Worm (Caenorhabditis elegans): ENCODE data around the gene F31F4.1.

The F31F4.1 gene

ce11 chrV:723895-724352, 40.1 kb downstream of the F31F4.1 start, which contains the start of gene fbxb-72 (continued):
- TF ChIP-seq ceh-82 (tag; optimal IDR thresholded peaks at IDR 0.05) (no peak), zag-1 (tag; optimal IDR thresholded peaks at IDR 0.05) (no peak)

- TF ChIP-seq ama-1 (optimal IDR thresholded peaks at IDR 0.05), result peak; percentile 97
- no peak for TF ChIP-seq ceh-82 (tag; optimal IDR thresholded peaks at IDR 0.05)
- no peak for TF ChIP-seq hmg-11 (tag; optimal IDR thresholded peaks at IDR 0.05)
- no peak for TF ChIP-seq pha-4 (tag; optimal IDR thresholded peaks at IDR 0.05)
- no peak for TF ChIP-seq sea-2 (GFP tag; optimal IDR thresholded peaks at IDR 0.05)
- no peak for TF ChIP-seq egl-27 (tag; optimal IDR thresholded peaks at IDR 0.05)
- TF ChIP-seq unc-39 (tag; optimal IDR thresholded peaks at IDR 0.05), result no peak
- TF ChIP-seq skn-1 (tag; optimal IDR thresholded peaks at IDR 0.05), result peak; percentile 8
- no peak for TF ChIP-seq ztf-11 (tag; optimal IDR thresholded peaks at IDR 0.05)
- no peak for TF ChIP-seq pqm-1 (tag; optimal IDR thresholded peaks at IDR 0.05)
Observed at ce11 chrV:724470-724890, 40.6 kb downstream of the F31F4.1 start.

- TF ChIP-seq ceh-16 (tag; optimal IDR thresholded peaks at IDR 0.05) (no peak), pha-4 (tag; optimal IDR thresholded peaks at IDR 0.05) (peak; percentile 27), lin-39 (tag; optimal IDR thresholded peaks at IDR 0.05) (peak; percentile 39), nhr-25 (tag; optimal IDR thresholded peaks at IDR 0.05) (peak; percentile 12), nhr-43 (tag; optimal IDR thresholded peaks at IDR 0.05; ENCODE audit: poor library complexity, severe bottlenecking) (peak; percentile 58), ama-1 (optimal IDR thresholded peaks at IDR 0.05) (peak; percentile 92), ztf-11 (tag; optimal IDR thresholded peaks at IDR 0.05) (no peak)
Observed at ce11 chrV:724946-725806, 41.3 kb downstream of the F31F4.1 start.

ce11 chrV:725807-726572, 42.1 kb downstream of the F31F4.1 start:
- no peak for TF ChIP-seq pha-4 (tag; optimal IDR thresholded peaks at IDR 0.05)
- TF ChIP-seq nfya-1 (tag; optimal IDR thresholded peaks at IDR 0.05; ENCODE audit: insufficient read depth), result peak; percentile 18
- TF ChIP-seq pqm-1 (tag; optimal IDR thresholded peaks at IDR 0.05), result no peak
- peak; percentile 24 for TF ChIP-seq nhr-43 (tag; optimal IDR thresholded peaks at IDR 0.05; ENCODE audit: poor library complexity, severe bottlenecking)
- TF ChIP-seq lin-39 (tag; optimal IDR thresholded peaks at IDR 0.05), result peak; percentile 38
- TF ChIP-seq elt-3 (tag; optimal IDR thresholded peaks at IDR 0.05), result peak in 1 of 3 experiments; percentile 53
- TF ChIP-seq nhr-25 (tag; optimal IDR thresholded peaks at IDR 0.05), result peak; percentile 2
- TF ChIP-seq ama-1 (optimal IDR thresholded peaks at IDR 0.05), result peak; percentile 82
- TF ChIP-seq nhr-23 (tag; optimal IDR thresholded peaks at IDR 0.05), result peak; percentile 5
- no peak for TF ChIP-seq snpc-4 (tag; optimal IDR thresholded peaks at IDR 0.05)
- TF ChIP-seq mdl-1 (tag; optimal IDR thresholded peaks at IDR 0.05), result no peak

ce11 chrV:726573-727483, 43.0 kb downstream of the F31F4.1 start:
- TF ChIP-seq nhr-43 (tag; optimal IDR thresholded peaks at IDR 0.05; ENCODE audit: poor library complexity, severe bottlenecking) (peak; percentile 56), lsy-12 (tag; optimal IDR thresholded peaks at IDR 0.05) (no peak), nhr-25 (tag; optimal IDR thresholded peaks at IDR 0.05) (peak; percentile 25), pqm-1 (tag; optimal IDR thresholded peaks at IDR 0.05) (peak; percentile 17), egl-5 (tag; optimal IDR thresholded peaks at IDR 0.05) (peak; percentile 35), elt-2 (tag; optimal IDR thresholded peaks at IDR 0.05) (peak; percentile 13), elt-3 (tag; optimal IDR thresholded peaks at IDR 0.05) (peak in 1 of 3 experiments; percentile 5), nhr-23 (tag; optimal IDR thresholded peaks at IDR 0.05) (no peak), ama-1 (optimal IDR thresholded peaks at IDR 0.05) (peak; percentile 95)
